Fruit fly (Drosophila melanogaster) Kc167 (cell line): ENCODE data around the gene CG10348.

ENCODE experiments used
- h ChIP-seq: fragments of >200 bp; optimal IDR thresholded peaks from 3 replicates; lab custom pipeline; 2018; ENCODE audit warnings: missing external identifiers
- psq ChIP-seq: fragments of >200 bp; optimal IDR thresholded peaks from 2 replicates; lab custom pipeline; 2017; ENCODE audit warnings: missing external identifiers

DNA sequence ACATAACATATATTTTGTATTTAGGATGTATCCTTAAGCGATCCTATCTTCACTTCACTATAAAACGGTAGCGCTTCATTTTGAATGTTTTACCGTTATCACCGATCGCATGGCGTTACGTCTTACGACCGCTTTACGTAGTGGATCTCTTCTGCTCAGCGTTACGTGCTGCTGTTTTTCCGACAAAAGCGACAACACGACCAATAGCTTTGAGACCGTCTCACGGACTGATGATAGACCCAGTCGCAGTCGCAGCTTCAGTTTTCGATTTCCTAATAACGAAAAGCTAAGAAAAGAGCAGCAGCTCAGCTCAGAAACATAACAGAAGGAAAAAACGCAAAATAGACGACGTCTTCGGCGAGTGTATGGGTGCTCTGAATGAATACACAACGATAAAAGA is at the start of gene CG10348:
- TF ChIP-seq psq (lab: Kevin White, UChicago): no peak
- no peak for TF ChIP-seq h (lab: Kevin White, UChicago)
